Worm (Caenorhabditis elegans) whole organism, L1 larva: ENCODE measurements around the gene sel-2.

ENCODE experiments used
- alr-1 ChIP-seq: fragments of 200-800 bp; sonication (Bioruptor generic); optimal IDR thresholded peaks from 2 replicates; lab custom pipeline; 2018; ENCODE audit warnings: borderline replicate concordance, mild to moderate bottlenecking, missing genetic modification characterization, missing compliant biosample characterization
- aly-2 ChIP-seq: fragments of 150-350 bp; optimal IDR thresholded peaks from 2 replicates; lab custom pipeline; 2014; ENCODE audit warnings: missing biosample characterization, missing genetic modification characterization
- ceh-82 ChIP-seq, 3 experiments: fragments of 150-350 bp in 1 of 3; sonication (generic microtip) in 2 of 3; optimal IDR thresholded peaks; 2 replicates each; lab custom pipeline; 2014 to 2017; ENCODE audit warnings: missing biosample characterization in 3 of 3, missing genetic modification characterization in 3 of 3
- hlh-4 ChIP-seq: sonication (generic microtip); optimal IDR thresholded peaks from 2 replicates; lab custom pipeline; 2016; ENCODE audit warnings: mild to moderate bottlenecking, missing genetic modification characterization, missing compliant biosample characterization
- lin-35 ChIP-seq, 2 experiments: fragments of 150-350 bp; optimal IDR thresholded peaks; 2 replicates each; lab custom pipeline; 2014; ENCODE audit warnings: missing biosample characterization in 2 of 2, missing genetic modification characterization in 2 of 2, missing genetic modification reagents in 2 of 2
- nhr-12 ChIP-seq: sonication (generic microtip); optimal IDR thresholded peaks from 2 replicates; lab custom pipeline; 2017; ENCODE audit warnings: missing biosample characterization, missing genetic modification characterization
- nhr-19 ChIP-seq: fragments of 200-800 bp; sonication (Bioruptor generic); conservative IDR thresholded peaks from 2 replicates; pipeline ENCODE4 v1.3.6; 2022; ENCODE audit warnings: missing genetic modification characterization, missing compliant biosample characterization
- nhr-71 ChIP-seq: sonication (generic microtip); optimal IDR thresholded peaks from 2 replicates; lab custom pipeline; 2016; ENCODE audit warnings: mild to moderate bottlenecking, missing genetic modification characterization, moderate library complexity, missing compliant biosample characterization
- nhr-76 ChIP-seq: sonication (generic microtip); optimal IDR thresholded peaks from 2 replicates; lab custom pipeline; 2017; ENCODE audit warnings: missing biosample characterization, missing genetic modification characterization
- snpc-4 ChIP-seq: fragments of 150-350 bp; optimal IDR thresholded peaks from 2 replicates; lab custom pipeline; 2014; ENCODE audit warnings: missing biosample characterization, missing genetic modification characterization
- swsn-7 ChIP-seq: sonication (generic microtip); optimal IDR thresholded peaks from 2 replicates; lab custom pipeline; 2016; ENCODE audit warnings: missing genetic modification characterization, missing compliant biosample characterization
- ztf-4 ChIP-seq: fragments of 150-350 bp; optimal IDR thresholded peaks from 2 replicates; lab custom pipeline; 2014; ENCODE audit warnings: missing biosample characterization, missing genetic modification characterization

- TF ChIP-seq snpc-4 (tag; lab: Kevin White, UChicago) = no peak
- TF ChIP-seq hlh-4 (tag; lab: Kevin White, UChicago) = no peak
- no peak for TF ChIP-seq nhr-19 (GFP tag; lab: Robert Waterston, UW)
- no peak for TF ChIP-seq nhr-12 (tag; lab: Kevin White, UChicago)
- TF ChIP-seq aly-2 (tag; lab: Kevin White, UChicago) = no peak
- no peak for TF ChIP-seq swsn-7
- TF ChIP-seq nhr-71 (tag; lab: Kevin White, UChicago) = no peak
- no peak for TF ChIP-seq nhr-76
- no peak for TF ChIP-seq ztf-4 (tag; lab: Kevin White, UChicago)
- no peak for TF ChIP-seq alr-1 (tag; lab: Kevin White, UChicago)
- TF ChIP-seq lin-35 (GFP tag; optimal IDR thresholded peaks at IDR 0.05; lab: Kevin White, UChicago) = no peak
- no peak for TF ChIP-seq ceh-82 (tag; optimal IDR thresholded peaks at IDR 0.05; lab: Kevin White, UChicago)
Measured at ce11 chrIII:4647878-4648277, 35.7 kb upstream of the sel-2 start, which contains the start of gene T23F11.6.
